Fruit fly (Drosophila melanogaster) whole organism, wandering third instar larva: ENCODE measurements around the gene CG33178.

Experiments used
- CG9705 ChIP-seq: fragments of 200-800 bp; sonication (Bioruptor generic); optimal IDR thresholded peaks from 2 replicates; lab custom pipeline; 2018; ENCODE audit warnings: missing biosample characterization, mild to moderate bottlenecking, missing genetic modification characterization
- Dfd ChIP-seq: fragments of >200 bp; optimal IDR thresholded peaks from 2 replicates; lab custom pipeline; 2017; ENCODE audit warnings: missing biosample characterization, missing genetic modification characterization
- Hr78 ChIP-seq: fragments of >200 bp; optimal IDR thresholded peaks from 2 replicates; lab custom pipeline; 2017; ENCODE audit warnings: missing biosample characterization, missing genetic modification characterization
- Jra ChIP-seq: sonication (Bioruptor generic); optimal IDR thresholded peaks from 2 replicates; lab custom pipeline; 2016; ENCODE audit warnings: missing biosample characterization, missing genetic modification characterization
- OdsH ChIP-seq: fragments of 200-800 bp; sonication (Bioruptor generic); optimal IDR thresholded peaks from 2 replicates; lab custom pipeline; 2016; ENCODE audit warnings: missing biosample characterization, mild to moderate bottlenecking, missing genetic modification characterization
- Rel ChIP-seq, 2 experiments: fragments of 200-800 bp; sonication (Bioruptor generic) in 1 of 2; optimal IDR thresholded peaks; 2 replicates in 1 of 2; 3 replicates in 1 of 2; lab custom pipeline; 2016 to 2019; ENCODE audit warnings: mild to moderate bottlenecking in 2 of 2, missing biosample characterization in 2 of 2, missing genetic modification characterization in 2 of 2, moderate library complexity in 1 of 2
- br ChIP-seq: fragments of 200-800 bp; sonication (Bioruptor generic); optimal IDR thresholded peaks from 2 replicates; lab custom pipeline; 2016; ENCODE audit warnings: missing biosample characterization, missing genetic modification characterization
- dmrt93B ChIP-seq: fragments of 200-800 bp; sonication (Bioruptor generic); optimal IDR thresholded peaks from 2 replicates; lab custom pipeline; 2018; ENCODE audit warnings: missing biosample characterization, mild to moderate bottlenecking, missing genetic modification characterization
- fru ChIP-seq: fragments of 200-800 bp; sonication (Bioruptor generic); optimal IDR thresholded peaks from 3 replicates; lab custom pipeline; 2016; ENCODE audit warnings: missing biosample characterization, mild to moderate bottlenecking, missing genetic modification characterization
- h ChIP-seq: fragments of 200-800 bp; sonication (Bioruptor generic); optimal IDR thresholded peaks from 3 replicates; lab custom pipeline; 2016; ENCODE audit warnings: missing biosample characterization, mild to moderate bottlenecking, missing genetic modification characterization
- sv ChIP-seq: fragments of 200-800 bp; sonication (Bioruptor generic); optimal IDR thresholded peaks from 3 replicates; lab custom pipeline; 2016; ENCODE audit warnings: missing biosample characterization, missing genetic modification characterization
- tai ChIP-seq: sonication (Bioruptor generic); optimal IDR thresholded peaks from 2 replicates; lab custom pipeline; 2016; ENCODE audit warnings: missing biosample characterization, missing genetic modification characterization
- usp ChIP-seq: fragments of >200 bp; optimal IDR thresholded peaks from 2 replicates; lab custom pipeline; 2017; ENCODE audit warnings: missing biosample characterization, missing genetic modification characterization

DNA sequence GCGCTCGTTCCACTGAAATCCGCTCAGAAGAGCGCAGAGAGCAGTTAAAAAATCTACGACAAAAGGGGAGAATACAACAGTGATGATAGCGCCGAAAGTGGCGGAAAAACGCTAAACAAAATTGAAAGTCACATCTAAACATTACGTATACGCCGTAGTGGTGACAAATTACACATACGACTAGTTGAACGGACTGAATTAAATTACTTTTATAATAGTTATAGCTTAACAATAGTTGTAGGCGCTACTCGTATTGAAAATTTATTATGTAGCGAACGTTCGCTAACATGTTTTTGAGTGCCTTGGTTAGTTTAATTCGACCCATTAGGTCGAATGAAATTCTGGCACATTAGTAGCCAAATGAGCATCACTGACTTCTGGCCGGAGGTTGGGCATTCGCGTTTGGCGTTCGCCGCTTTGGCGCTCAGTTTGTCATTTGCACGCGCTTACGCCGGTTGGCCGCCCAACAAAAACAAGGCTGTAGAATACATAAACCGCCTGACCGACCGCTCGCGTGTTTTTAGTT is 38.9 kb upstream of the CG33178 start, which contains the start of gene CG5541:
- TF ChIP-seq dmrt93B (GFP tag; lab: Kevin White, UChicago) = peak; percentile 44
- TF ChIP-seq Jra (GFP tag; lab: Kevin White, UChicago) = no peak
- peak; percentile 24 for TF ChIP-seq OdsH (GFP tag; lab: Kevin White, UChicago)
- TF ChIP-seq Dfd (GFP tag; lab: Kevin White, UChicago) = no peak
- TF ChIP-seq fru = no peak
- peak; percentile 52 for TF ChIP-seq h
- TF ChIP-seq br = peak; percentile 5
- peak; percentile 28 for TF ChIP-seq CG9705 (GFP tag; lab: Kevin White, UChicago)
- no peak for TF ChIP-seq Hr78 (GFP tag; lab: Kevin White, UChicago)
- no peak for TF ChIP-seq usp (GFP tag; lab: Kevin White, UChicago)
- no peak for TF ChIP-seq Rel (GFP tag; optimal IDR thresholded peaks at IDR 0.05; lab: Kevin White, UChicago)
- no peak for TF ChIP-seq Rel (tag; optimal IDR thresholded peaks at IDR 0.05; lab: Kevin White, UChicago)
- TF ChIP-seq sv = peak; percentile 2
- TF ChIP-seq tai (GFP tag; lab: Kevin White, UChicago) = no peak
